Worm (Caenorhabditis elegans): ENCODE data around the gene R144.10.

The R144.10 gene

DNA sequence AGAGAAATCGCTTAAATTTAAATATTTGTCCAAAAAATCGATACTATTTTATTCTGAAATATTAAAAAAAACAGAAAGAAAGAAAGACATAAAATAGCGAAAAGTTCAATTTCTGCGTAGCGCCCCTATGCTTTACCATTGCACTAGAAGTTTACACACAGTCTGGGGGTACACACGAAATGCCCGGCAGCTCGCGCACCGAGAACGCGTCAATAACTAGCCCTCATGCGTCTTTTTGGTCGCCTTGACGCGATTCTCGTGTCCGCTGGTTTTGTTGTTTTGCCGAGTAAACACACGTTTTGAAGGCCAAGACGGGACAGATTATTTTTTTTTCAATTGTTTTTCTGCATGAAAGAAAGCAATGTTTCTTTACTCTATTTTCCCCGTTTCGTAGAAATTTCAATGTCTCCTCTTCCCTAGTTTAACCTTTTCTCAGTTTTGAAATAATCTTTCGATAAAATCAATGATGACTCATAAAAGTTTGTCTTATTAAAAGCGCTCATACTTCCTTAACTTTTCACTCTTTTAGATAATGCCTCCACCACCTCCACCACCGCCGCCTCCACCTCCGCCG is 16.1 kb upstream of the R144.10 start, which contains the start of gene wip-1 (continued):
- peak; percentile 96 for TF ChIP-seq egl-44 (GFP tag; IDR thresholded peaks at IDR 0.05)
- TF ChIP-seq ztf-3 (GFP tag; optimal IDR thresholded peaks at IDR 0.05): peak; percentile 73
- TF ChIP-seq ztf-18 (tag; optimal IDR thresholded peaks at IDR 0.05): peak; percentile 100
- no peak for TF ChIP-seq nhr-120 (GFP tag; IDR thresholded peaks at IDR 0.05)
- TF ChIP-seq ets-4 (GFP tag; optimal IDR thresholded peaks at IDR 0.05): peak; percentile 97
- 0 out of 2 replicates have a peak, but pooled peaks have one; percentile 81 for TF ChIP-seq bed-1 (GFP tag; IDR thresholded peaks at IDR 0.05)
- peak; percentile 86 for TF ChIP-seq egl-18 (GFP tag; IDR thresholded peaks at IDR 0.05)
- no peak for TF ChIP-seq nfya-1 (tag; optimal IDR thresholded peaks at IDR 0.05; ENCODE audit: borderline replicate concordance, insufficient read depth)
- TF ChIP-seq ceh-100 (GFP tag; IDR thresholded peaks at IDR 0.05): peak; percentile 89
- TF ChIP-seq madf-3 (GFP tag; IDR thresholded peaks at IDR 0.05): peak; percentile 96
- peak; percentile 85 to 94 for TF ChIP-seq let-607 (tag; optimal IDR thresholded peaks at IDR 0.05)
- peak; percentile 67 for TF ChIP-seq F52B5.7 (tag; optimal IDR thresholded peaks at IDR 0.05)
- TF ChIP-seq snpc-3.4 (tag; optimal IDR thresholded peaks at IDR 0.05): peak; percentile 96
- TF ChIP-seq cebp-2 (GFP tag; IDR thresholded peaks at IDR 0.05): peak; percentile 81; the same call in 1 of the 2 replicates
- TF ChIP-seq ceh-27 (GFP tag; optimal IDR thresholded peaks at IDR 0.05): peak; percentile 99
- TF ChIP-seq mel-28 (tag; optimal IDR thresholded peaks at IDR 0.05; ENCODE audit: borderline replicate concordance): peak; percentile 43
- TF ChIP-seq somi-1 (GFP tag; optimal IDR thresholded peaks at IDR 0.05): peak; percentile 94
- no peak for TF ChIP-seq mes-4 (tag; optimal IDR thresholded peaks at IDR 0.05)
- TF ChIP-seq ama-1 (optimal IDR thresholded peaks at IDR 0.05): no peak
- peak; percentile 27 to 80 for TF ChIP-seq ama-1 (GFP tag; optimal IDR thresholded peaks at IDR 0.05)
- peak; percentile 86 for TF ChIP-seq xnd-1 (tag; optimal IDR thresholded peaks at IDR 0.05)
- peak; percentile 59 for TF ChIP-seq akir-1 (GFP tag; optimal IDR thresholded peaks at IDR 0.05)
- no peak for TF ChIP-seq nhr-179 (tag; optimal IDR thresholded peaks at IDR 0.05)
- TF ChIP-seq K12H6.12 (tag; optimal IDR thresholded peaks at IDR 0.05): peak; percentile 97
- TF ChIP-seq ZK185.1 (tag; optimal IDR thresholded peaks at IDR 0.05; ENCODE audit: poor library complexity, severe bottlenecking): peak; percentile 96
- TF ChIP-seq rcor-1 (GFP tag; IDR thresholded peaks at IDR 0.05): peak; percentile 98
- peak; percentile 81 for TF ChIP-seq snpc-1.1 (tag; optimal IDR thresholded peaks at IDR 0.05; ENCODE audit: insufficient read depth)
- TF ChIP-seq hrde-1 (tag; optimal IDR thresholded peaks at IDR 0.05; ENCODE audit: borderline replicate concordance): peak; percentile 82
- peak; percentile 17 for TF ChIP-seq unc-62 (GFP tag; optimal IDR thresholded peaks at IDR 0.05)
- TF ChIP-seq F39B2.1 (GFP tag; IDR thresholded peaks at IDR 0.05): peak; percentile 93
- TF ChIP-seq F55B11.4 (tag; optimal IDR thresholded peaks at IDR 0.05; ENCODE audit: borderline replicate concordance, insufficient read depth): no peak
- TF ChIP-seq ceh-91 (GFP tag; IDR thresholded peaks at IDR 0.05): peak; percentile 93

DNA sequence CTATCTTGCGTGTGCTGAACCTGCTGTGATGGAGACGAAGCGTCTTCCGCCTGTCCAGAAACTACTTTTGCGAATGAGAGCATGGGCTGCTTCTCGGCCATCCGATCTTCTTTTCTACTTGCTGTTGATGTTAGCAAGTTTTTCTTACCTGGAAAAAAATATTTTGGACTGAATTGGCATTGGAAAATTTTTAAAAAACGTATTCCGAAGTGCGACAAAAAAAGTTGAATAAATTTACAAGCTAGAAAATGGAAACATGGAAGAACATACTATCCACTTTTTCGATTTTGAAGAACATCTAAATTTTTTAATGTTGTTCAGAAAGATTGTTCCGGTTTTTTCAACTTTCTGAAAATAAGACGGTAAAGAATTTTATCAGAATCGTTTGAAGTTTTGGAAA is 15.4 kb upstream of the R144.10 start, which contains the start of gene larp-1:
TSS of gene larp-1 (minus strand) at position 101 of the 400 bp plus-strand sequence.
- TF ChIP-seq bed-1 (GFP tag; IDR thresholded peaks at IDR 0.05) (no peak), madf-8 (GFP tag; conservative IDR thresholded peaks at IDR 0.05) (no peak), Y53F4B.3 (GFP tag; IDR thresholded peaks at IDR 0.05) (no peak), madf-3 (GFP tag; IDR thresholded peaks at IDR 0.05) (0 out of 2 replicates have a peak, but pooled peaks have one; percentile 16), pbrm-1 (GFP tag; IDR thresholded peaks at IDR 0.05) (no peak), ztf-18 (tag; optimal IDR thresholded peaks at IDR 0.05) (no peak)

DNA sequence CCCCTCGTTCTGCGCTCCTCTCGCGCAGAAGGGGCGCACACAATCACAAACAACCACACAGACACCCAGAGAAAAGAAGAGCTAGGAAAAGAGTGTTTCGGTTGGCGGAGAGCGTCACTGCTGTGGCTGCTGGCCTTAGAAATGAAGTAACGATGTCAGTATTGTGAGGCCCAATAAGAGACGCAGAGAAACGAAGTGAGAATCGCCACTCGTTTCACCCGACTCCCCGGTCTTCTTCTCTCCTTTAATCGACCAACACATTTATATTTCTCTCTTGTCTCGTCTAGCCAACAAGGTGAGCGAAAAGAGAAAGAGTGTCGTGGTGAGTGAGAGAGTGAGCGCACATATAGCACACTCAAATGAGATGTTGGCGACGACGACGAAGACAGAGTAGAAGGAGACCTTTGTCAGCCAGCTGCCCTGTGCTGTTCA is 11.8 kb upstream of the R144.10 start:
- TF ChIP-seq hmg-1.2 (GFP tag; IDR thresholded peaks at IDR 0.05) (peak; percentile 88), aptf-2 (GFP tag; conservative IDR thresholded peaks at IDR 0.05) (no peak), madf-10 (tag; optimal IDR thresholded peaks at IDR 0.05) (peak; percentile 73), ztf-3 (GFP tag; optimal IDR thresholded peaks at IDR 0.05) (no peak), repo-1 (tag; optimal IDR thresholded peaks at IDR 0.05) (peak; percentile 0), F23B12.7 (tag; optimal IDR thresholded peaks at IDR 0.05; ENCODE audit: insufficient read depth) (peak; percentile 78), nhr-120 (GFP tag; IDR thresholded peaks at IDR 0.05) (no peak), pha-4 (tag; optimal IDR thresholded peaks at IDR 0.05) (no peak), ztf-28 (GFP tag; IDR thresholded peaks at IDR 0.05) (no peak), die-1 (tag; optimal IDR thresholded peaks at IDR 0.05) (no peak), ceh-79 (tag; optimal IDR thresholded peaks at IDR 0.05) (no peak), snpc-1.3 (tag; optimal IDR thresholded peaks at IDR 0.05; ENCODE audit: insufficient read depth) (no peak)

All from whole organism, young adult.